Worm (Caenorhabditis elegans) whole organism, L4 larva: ENCODE data around the gene F42G4.5.

Source experiments
- F10B5.3 ChIP-seq: sonication (generic microtip); optimal IDR thresholded peaks from 2 replicates; lab custom pipeline; 2016; ENCODE audit warnings: mild to moderate bottlenecking, missing genetic modification characterization, missing compliant biosample characterization
- F37D6.2 ChIP-seq: sonication (generic microtip); optimal IDR thresholded peaks from 2 replicates; lab custom pipeline; 2016; ENCODE audit warnings: mild to moderate bottlenecking, missing genetic modification characterization, missing compliant biosample characterization
- F44E2.7 ChIP-seq: fragments of 200-800 bp; sonication (Bioruptor generic); IDR thresholded peaks from 2 replicates; pipeline ENCODE4 v2.1.2; 2022; ENCODE audit warnings: missing genetic modification characterization, missing compliant biosample characterization
- R02D3.7 ChIP-seq: fragments of 150-350 bp; sonication (generic microtip); optimal IDR thresholded peaks from 3 replicates; lab custom pipeline; 2014; ENCODE audit warnings: missing biosample characterization, missing genetic modification characterization
- T20F7.1 ChIP-seq: fragments of 200-800 bp; sonication (Bioruptor generic); optimal IDR thresholded peaks from 2 replicates; lab custom pipeline; 2018; ENCODE audit warnings: mild to moderate bottlenecking, missing genetic modification characterization, missing compliant biosample characterization
- T26A8.4 ChIP-seq: fragments of 200-800 bp; sonication (Bioruptor generic); IDR thresholded peaks from 2 replicates; pipeline ENCODE4 v1.3.6; 2022; ENCODE audit warnings: missing genetic modification characterization, missing compliant biosample characterization
- Y5F2A.4 ChIP-seq: fragments of 200-800 bp; sonication (Bioruptor generic); optimal IDR thresholded peaks from 2 replicates; lab custom pipeline; 2018; ENCODE audit warnings: mild to moderate bottlenecking, missing genetic modification characterization, missing compliant biosample characterization
- ZK337.2 ChIP-seq: fragments of 200-800 bp; sonication (Bioruptor generic); IDR thresholded peaks from 2 replicates; pipeline ENCODE4 v1.3.6; 2022; ENCODE audit warnings: missing genetic modification reagents, missing genetic modification characterization, missing compliant biosample characterization
- ZK546.5 ChIP-seq, 2 experiments: sonication (generic microtip); optimal IDR thresholded peaks; 2 replicates each; lab custom pipeline; 2017; ENCODE audit warnings: missing biosample characterization in 2 of 2, missing genetic modification characterization in 2 of 2
- aha-1 ChIP-seq: fragments of 150-350 bp; peaks from one replicate; lab custom pipeline; 2014; ENCODE audit warnings: missing biosample characterization, missing genetic modification characterization
- ces-1 ChIP-seq: fragments of 150-350 bp; sonication (generic microtip); optimal IDR thresholded peaks from 4 replicates; lab custom pipeline; 2014; ENCODE audit warnings: missing biosample characterization, missing genetic modification reagents, missing genetic modification characterization
- cey-2 ChIP-seq: sonication (generic microtip); optimal IDR thresholded peaks from 3 replicates; lab custom pipeline; 2017; ENCODE audit warnings: missing genetic modification characterization, mild to moderate bottlenecking, missing compliant biosample characterization, antibody characterized with exemption, borderline replicate concordance; ENCODE audit not compliant: insufficient read depth
- ctbp-1 ChIP-seq: fragments of 200-800 bp; sonication (Bioruptor generic); IDR thresholded peaks from 2 replicates; pipeline ENCODE4 v1.3.6; 2022; ENCODE audit warnings: missing genetic modification reagents, missing genetic modification characterization, missing compliant biosample characterization
- daf-12 ChIP-seq: fragments of 150-350 bp; optimal IDR thresholded peaks from 2 replicates; lab custom pipeline; 2014; ENCODE audit warnings: missing biosample characterization, missing genetic modification reagents, missing genetic modification characterization
- daf-8 ChIP-seq: fragments of 200-800 bp; sonication (Bioruptor generic); IDR thresholded peaks from 2 replicates; pipeline ENCODE4 v1.3.6; 2022; ENCODE audit warnings: missing genetic modification characterization, missing compliant biosample characterization
- dmd-8 ChIP-seq: fragments of 200-800 bp; sonication (Bioruptor generic); IDR thresholded peaks from 2 replicates; pipeline ENCODE4 v1.3.6; 2022; ENCODE audit warnings: missing genetic modification characterization, missing compliant biosample characterization
- dmd-9 ChIP-seq: fragments of 200-800 bp; sonication (Bioruptor generic); IDR thresholded peaks from 2 replicates; pipeline ENCODE4 v1.3.6; 2022; ENCODE audit warnings: missing genetic modification reagents, missing genetic modification characterization, missing compliant biosample characterization
- duxl-1 ChIP-seq: sonication (generic microtip); optimal IDR thresholded peaks from 2 replicates; lab custom pipeline; 2016; ENCODE audit warnings: mild to moderate bottlenecking, missing genetic modification characterization, moderate library complexity, missing compliant biosample characterization; ENCODE audit not compliant: poor library complexity
- dve-1 ChIP-seq: sonication (generic microtip); optimal IDR thresholded peaks from 2 replicates; lab custom pipeline; 2017; ENCODE audit warnings: antibody characterized with exemption, mild to moderate bottlenecking, missing genetic modification characterization, missing compliant biosample characterization; ENCODE audit not compliant: insufficient read depth
- egl-43 ChIP-seq: fragments of 200-800 bp; sonication (Bioruptor generic); IDR thresholded peaks from 2 replicates; pipeline ENCODE4 v1.3.6; 2022; ENCODE audit warnings: missing genetic modification reagents, missing genetic modification characterization, missing compliant biosample characterization
- hlh-11 ChIP-seq: fragments of 200-800 bp; sonication (Bioruptor generic); optimal IDR thresholded peaks from 2 replicates; lab custom pipeline; 2018; ENCODE audit warnings: mild to moderate bottlenecking, missing genetic modification characterization, missing compliant biosample characterization
- hlh-30 ChIP-seq: sonication (generic microtip); optimal IDR thresholded peaks from 2 replicates; lab custom pipeline; 2017; ENCODE audit warnings: antibody characterized with exemption, mild to moderate bottlenecking, missing genetic modification characterization, missing compliant biosample characterization; ENCODE audit not compliant: insufficient read depth
- lin-15B ChIP-seq: fragments of 150-350 bp; sonication (generic microtip); optimal IDR thresholded peaks from 3 replicates; lab custom pipeline; 2014; ENCODE audit warnings: missing biosample characterization, missing genetic modification characterization
- lir-3 ChIP-seq: sonication (generic microtip); optimal IDR thresholded peaks from 2 replicates; lab custom pipeline; 2016; ENCODE audit warnings: mild to moderate bottlenecking, missing genetic modification characterization, missing compliant biosample characterization
- mdt-29 ChIP-seq: fragments of 200-800 bp; sonication (Bioruptor generic); IDR thresholded peaks from 2 replicates; pipeline ENCODE4 v1.3.6; 2022; ENCODE audit warnings: missing genetic modification reagents, missing genetic modification characterization, missing compliant biosample characterization
- mes-2 ChIP-seq: sonication (generic microtip); optimal IDR thresholded peaks from 2 replicates; lab custom pipeline; 2016; ENCODE audit warnings: missing genotype, mild to moderate bottlenecking, missing genetic modification characterization, missing compliant biosample characterization; ENCODE audit not compliant: poor library complexity, severe bottlenecking
- mxl-2 ChIP-seq: fragments of 200-800 bp; sonication (Bioruptor generic); conservative IDR thresholded peaks from 2 replicates; pipeline ENCODE4 v1.3.6; 2022; ENCODE audit warnings: missing genetic modification reagents, missing genetic modification characterization, missing compliant biosample characterization
- mxl-3 ChIP-seq: fragments of 200-800 bp; sonication (Bioruptor generic); optimal IDR thresholded peaks from 2 replicates; lab custom pipeline; 2018; ENCODE audit warnings: mild to moderate bottlenecking, missing genetic modification characterization, missing compliant biosample characterization
- nhr-102 ChIP-seq: sonication (generic microtip); optimal IDR thresholded peaks from 2 replicates; lab custom pipeline; 2016; ENCODE audit warnings: mild to moderate bottlenecking, missing genetic modification characterization, moderate library complexity, missing compliant biosample characterization
- nhr-111 ChIP-seq: fragments of 200-800 bp; sonication (Bioruptor generic); optimal IDR thresholded peaks from 2 replicates; lab custom pipeline; 2018; ENCODE audit warnings: mild to moderate bottlenecking, missing genetic modification characterization, missing compliant biosample characterization
- nhr-237 ChIP-seq: sonication (generic microtip); optimal IDR thresholded peaks from 2 replicates; lab custom pipeline; 2017; ENCODE audit warnings: missing biosample characterization, missing genetic modification characterization
- nhr-28 ChIP-seq: fragments of 150-350 bp; optimal IDR thresholded peaks from 2 replicates; lab custom pipeline; 2014; ENCODE audit warnings: missing biosample characterization, missing genetic modification characterization
- nhr-42 ChIP-seq: fragments of 200-800 bp; sonication (Bioruptor generic); IDR thresholded peaks from 2 replicates; pipeline ENCODE4 v1.3.6; 2022; ENCODE audit warnings: missing genetic modification characterization, missing compliant biosample characterization
- nhr-48 ChIP-seq: sonication (generic microtip); optimal IDR thresholded peaks from 2 replicates; lab custom pipeline; 2016; ENCODE audit warnings: mild to moderate bottlenecking, missing genetic modification characterization, missing compliant biosample characterization
- nhr-6 ChIP-seq: fragments of 150-350 bp; optimal IDR thresholded peaks from 2 replicates; lab custom pipeline; 2014; ENCODE audit warnings: missing biosample characterization, missing genetic modification characterization
- nhr-76 ChIP-seq: fragments of 150-350 bp; optimal IDR thresholded peaks from 2 replicates; lab custom pipeline; 2014; ENCODE audit warnings: missing biosample characterization, missing genetic modification characterization
- nhr-77 ChIP-seq: fragments of 150-350 bp; optimal IDR thresholded peaks from 2 replicates; lab custom pipeline; 2014; ENCODE audit warnings: missing biosample characterization, missing genetic modification characterization
- pqm-1 ChIP-seq: sonication (generic microtip); optimal IDR thresholded peaks from 2 replicates; lab custom pipeline; 2017; ENCODE audit warnings: missing biosample characterization, missing genetic modification characterization
- rbr-2 ChIP-seq: sonication (generic microtip); optimal IDR thresholded peaks from 2 replicates; lab custom pipeline; 2016; ENCODE audit warnings: missing genotype, missing genetic modification characterization, missing compliant biosample characterization
- saeg-2 ChIP-seq: fragments of 200-800 bp; sonication (Bioruptor generic); IDR thresholded peaks from 2 replicates; pipeline ENCODE4 v1.3.6; 2022; ENCODE audit warnings: missing genetic modification reagents, missing genetic modification characterization, missing compliant biosample characterization
- sdz-12 ChIP-seq: fragments of 200-800 bp; sonication (Bioruptor generic); optimal IDR thresholded peaks from 2 replicates; lab custom pipeline; 2018; ENCODE audit warnings: mild to moderate bottlenecking, missing genetic modification characterization, missing compliant biosample characterization
- skn-1 ChIP-seq: fragments of 150-350 bp; optimal IDR thresholded peaks from 2 replicates; lab custom pipeline; 2014; ENCODE audit warnings: missing biosample characterization, missing genetic modification characterization
- tra-1 ChIP-seq: fragments of 200-800 bp; sonication (Bioruptor generic); IDR thresholded peaks from 2 replicates; pipeline ENCODE4 v1.3.6; 2022; ENCODE audit warnings: missing genetic modification reagents, missing genetic modification characterization, missing compliant biosample characterization
- unc-62 ChIP-seq, 3 experiments: fragments of 150-350 bp in 1 of 3; sonication (generic microtip); optimal IDR thresholded peaks in 2 of 3; peaks in 1 of 3; 1 replicate in 1 of 3; 2 replicates in 2 of 3; lab custom pipeline; 2014 to 2017; ENCODE audit warnings: missing biosample characterization in 3 of 3, missing genetic modification characterization in 3 of 3, missing genetic modification reagents in 3 of 3, missing genotype in 1 of 3
- zag-1 ChIP-seq: fragments of 150-350 bp; optimal IDR thresholded peaks from 2 replicates; lab custom pipeline; 2014; ENCODE audit warnings: missing biosample characterization, missing genetic modification characterization
- zfp-2 ChIP-seq: sonication (generic microtip); optimal IDR thresholded peaks from 2 replicates; lab custom pipeline; 2016; ENCODE audit warnings: mild to moderate bottlenecking, missing genetic modification characterization, missing compliant biosample characterization
- zip-2 ChIP-seq: fragments of 150-350 bp; optimal IDR thresholded peaks from 2 replicates; lab custom pipeline; 2014; ENCODE audit warnings: missing biosample characterization, missing genetic modification characterization
- ztf-7 ChIP-seq: fragments of 150-350 bp; optimal IDR thresholded peaks from 2 replicates; lab custom pipeline; 2014; ENCODE audit warnings: missing biosample characterization, missing genetic modification characterization

F42G4.5 gene

DNA sequence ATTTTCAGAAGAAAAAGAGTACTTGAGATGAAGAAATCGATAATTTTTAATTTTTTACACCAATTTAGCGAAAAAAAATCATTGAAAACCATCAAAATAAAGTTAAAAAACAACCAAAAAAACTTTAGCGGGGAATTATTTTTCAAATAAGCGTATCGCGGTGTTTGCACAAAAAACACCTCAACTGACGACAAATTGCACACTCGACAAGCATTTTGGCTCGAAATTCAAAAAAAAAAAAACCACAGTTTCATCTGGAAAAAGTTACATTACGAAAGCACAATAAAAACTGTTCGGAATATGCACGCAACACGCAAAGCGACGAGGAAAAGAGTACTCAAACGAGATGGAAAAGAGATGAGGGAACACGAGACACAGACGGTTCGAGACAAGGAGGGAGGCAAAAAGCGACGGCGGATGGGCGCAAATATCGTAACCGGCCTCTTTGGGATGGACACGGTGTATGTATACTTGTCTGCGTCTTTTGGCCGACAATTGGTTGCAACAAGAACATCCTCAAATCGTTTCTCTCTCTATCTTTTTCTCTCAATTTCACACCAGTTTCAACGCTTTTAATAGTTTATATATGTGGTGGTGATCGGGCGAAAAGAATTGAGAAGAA, 42.6 kb upstream of the F42G4.5 start (continued):
- TF ChIP-seq nhr-28 (tag; lab: Kevin White, UChicago): peak; percentile 66
- TF ChIP-seq mdt-29 (GFP tag; lab: Robert Waterston, UW): no peak
- TF ChIP-seq nhr-77 (tag; lab: Kevin White, UChicago): peak; percentile 57
- TF ChIP-seq ctbp-1 (GFP tag; lab: Robert Waterston, UW): no peak
- TF ChIP-seq unc-62 (GFP tag; optimal IDR thresholded peaks at IDR 0.05 in 1 of 2; lab: Kevin White, UChicago): peak in 1 of 2 experiments; percentile 21
- TF ChIP-seq unc-62 (tag; optimal IDR thresholded peaks at IDR 0.05; lab: Kevin White, UChicago): no peak
- no peak for TF ChIP-seq daf-8 (GFP tag; lab: Robert Waterston, UW)
- no peak for TF ChIP-seq zag-1 (tag; lab: Kevin White, UChicago)
- no peak for TF ChIP-seq lir-3 (tag; lab: Kevin White, UChicago)
- TF ChIP-seq ZK546.5 (tag; optimal IDR thresholded peaks at IDR 0.05; lab: Kevin White, UChicago): no peak
- peak; percentile 69 for TF ChIP-seq nhr-48 (tag; lab: Kevin White, UChicago)
- TF ChIP-seq hlh-11: peak; percentile 75
- no peak for TF ChIP-seq sdz-12
- TF ChIP-seq saeg-2 (GFP tag; lab: Robert Waterston, UW): no peak
- peak; percentile 29 for TF ChIP-seq mes-2 (tag; lab: Kevin White, UChicago)
- no peak for TF ChIP-seq R02D3.7 (tag; lab: Kevin White, UChicago)
- TF ChIP-seq nhr-237: no peak
- TF ChIP-seq nhr-6 (tag; lab: Kevin White, UChicago): peak; percentile 40
- no peak for TF ChIP-seq pqm-1
- no peak for TF ChIP-seq F37D6.2 (tag; lab: Kevin White, UChicago)
- TF ChIP-seq dve-1 (tag; lab: Kevin White, UChicago): peak; percentile 67
- no peak for TF ChIP-seq nhr-76
- no peak for TF ChIP-seq nhr-102 (tag; lab: Kevin White, UChicago)
- no peak for TF ChIP-seq nhr-42 (GFP tag; lab: Robert Waterston, UW)
- no peak for TF ChIP-seq mxl-2 (GFP tag; lab: Robert Waterston, UW)
- TF ChIP-seq duxl-1 (tag; lab: Kevin White, UChicago): no peak
- peak; percentile 83 for TF ChIP-seq mxl-3
- no peak for TF ChIP-seq tra-1 (GFP tag; lab: Robert Waterston, UW)
- no peak for TF ChIP-seq zip-2 (tag; lab: Kevin White, UChicago)
- no peak for TF ChIP-seq T20F7.1 (GFP tag; lab: Kevin White, UChicago)
- no peak for TF ChIP-seq dmd-8 (GFP tag; lab: Robert Waterston, UW)
- TF ChIP-seq F10B5.3: no peak
- no peak for TF ChIP-seq ces-1 (GFP tag; lab: Kevin White, UChicago)
- TF ChIP-seq hlh-30 (tag; lab: Kevin White, UChicago): peak; percentile 57
- TF ChIP-seq ZK337.2: no peak
- no peak for TF ChIP-seq cey-2
- TF ChIP-seq T26A8.4: no peak
- TF ChIP-seq daf-12 (tag; lab: Kevin White, UChicago): no peak
- no peak for TF ChIP-seq zfp-2 (tag; lab: Kevin White, UChicago)
- TF ChIP-seq nhr-111 (GFP tag; lab: Kevin White, UChicago): no peak
- TF ChIP-seq dmd-9: no peak
- no peak for TF ChIP-seq skn-1
- peak; percentile 55 for TF ChIP-seq rbr-2 (tag; lab: Kevin White, UChicago)
- no peak for TF ChIP-seq lin-15B
- TF ChIP-seq egl-43 (GFP tag; lab: Robert Waterston, UW): no peak
- TF ChIP-seq ztf-7: no peak
- no peak for TF ChIP-seq Y5F2A.4 (GFP tag; lab: Kevin White, UChicago)
- TF ChIP-seq F44E2.7 (GFP tag; lab: Robert Waterston, UW): no peak
- peak; percentile 16 for TF ChIP-seq aha-1 (tag; lab: Kevin White, UChicago)
- TF ChIP-seq, all 104 proteins: peak for 23
